Worm (Caenorhabditis elegans) whole organism, midembryonic: Measurements from ENCODE around the gene wee-1.3.

ENCODE experiments used
- cog-1 ChIP-seq: sonication (generic microtip); optimal IDR thresholded peaks from 2 replicates; lab custom pipeline; 2016; ENCODE audit warnings: missing genetic modification characterization, missing compliant biosample characterization
- flt-1 ChIP-seq: fragments of 200-800 bp; sonication (Bioruptor generic); IDR thresholded peaks from 2 replicates; pipeline ENCODE4 v1.3.6; 2022; ENCODE audit warnings: missing genetic modification characterization, missing compliant biosample characterization
- klf-2 ChIP-seq: fragments of 200-800 bp; sonication (Bioruptor generic); conservative IDR thresholded peaks from 2 replicates; pipeline ENCODE4 v1.3.6; 2022; ENCODE audit warnings: missing genetic modification reagents, missing genetic modification characterization, missing compliant biosample characterization
- tab-1 ChIP-seq: fragments of 200-800 bp; sonication (Bioruptor generic); IDR thresholded peaks from 2 replicates; pipeline ENCODE4 v1.3.6; 2022; ENCODE audit warnings: missing genetic modification characterization, missing compliant biosample characterization

ce11 chrII:9671308-9671707, 45.0 kb downstream of the wee-1.3 start, which contains the start of gene ZK1320.7:
- no peak for TF ChIP-seq klf-2 (GFP tag; lab: Robert Waterston, UW)
- no peak for TF ChIP-seq flt-1 (GFP tag; lab: Robert Waterston, UW)
- TF ChIP-seq tab-1 (GFP tag; lab: Robert Waterston, UW): no peak
- no peak for TF ChIP-seq cog-1
